Worm (Caenorhabditis elegans): ENCODE data around the gene T03F6.6.
"Not testable (repeated sequence)": the region's sequence is repeated elsewhere in the genome, so short reads cannot be mapped to it uniquely, and the experiment has no call there.

The T03F6.6 gene

DNA sequence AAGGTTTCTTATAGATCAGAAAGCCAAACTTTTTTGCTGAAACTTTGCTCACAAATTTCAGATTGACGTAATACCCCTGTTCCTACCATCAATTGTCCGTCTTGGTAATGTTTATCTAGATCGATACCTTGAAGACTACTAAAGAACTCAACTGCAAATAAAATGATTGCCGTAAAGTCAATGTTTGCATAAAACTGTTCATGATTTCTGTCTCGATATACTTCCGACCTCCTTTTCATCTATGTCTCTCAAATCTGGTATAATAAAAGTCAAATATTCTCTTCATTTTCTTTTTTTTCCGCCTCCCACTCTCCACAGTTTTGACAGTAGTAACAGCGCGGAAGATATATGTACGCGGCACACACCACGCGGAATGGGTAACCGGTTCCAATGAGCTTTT is 25.4 kb upstream of the T03F6.6 start, which contains the start of gene nas-1:
nas-1 (plus strand) TSS at position 301 of the 400 bp plus-strand sequence.
- TF ChIP-seq unc-30 (tag; optimal IDR thresholded peaks at IDR 0.05) (no peak), ztf-4 (tag; optimal IDR thresholded peaks at IDR 0.05) (no peak), mep-1 (tag; optimal IDR thresholded peaks at IDR 0.05) (no peak), ceh-88 (GFP tag; IDR thresholded peaks at IDR 0.05) (no peak), hpl-2 (GFP tag; optimal IDR thresholded peaks at IDR 0.05) (no peak), fkh-4 (tag; optimal IDR thresholded peaks at IDR 0.05; ENCODE audit: borderline replicate concordance) (no peak), aly-2 (tag; optimal IDR thresholded peaks at IDR 0.05) (no peak), lin-15B (tag; optimal IDR thresholded peaks at IDR 0.05) (no peak), skn-1 (tag; optimal IDR thresholded peaks at IDR 0.05) (no peak), pax-3 (tag; optimal IDR thresholded peaks at IDR 0.05) (no peak), unc-86 (tag; optimal IDR thresholded peaks at IDR 0.05) (no peak), lsy-2 (tag; optimal IDR thresholded peaks at IDR 0.05) (no peak), aha-1 (tag; optimal IDR thresholded peaks at IDR 0.05) (no peak), unc-130 (tag; optimal IDR thresholded peaks at IDR 0.05) (no peak), nhr-28 (tag; optimal IDR thresholded peaks at IDR 0.05) (no peak), grh-1 (GFP tag; IDR thresholded peaks at IDR 0.05) (no peak), dpl-1 (GFP tag; optimal IDR thresholded peaks at IDR 0.05) (no peak), nhr-84 (tag; optimal IDR thresholded peaks at IDR 0.05) (no peak)

- TF ChIP-seq blmp-1 (tag; optimal IDR thresholded peaks at IDR 0.05), result no peak
- TF ChIP-seq pqm-1 (tag; optimal IDR thresholded peaks at IDR 0.05), result no peak
- no peak for TF ChIP-seq ama-1 (optimal IDR thresholded peaks at IDR 0.05)
- TF ChIP-seq elt-2 (tag; optimal IDR thresholded peaks at IDR 0.05), result no peak
- TF ChIP-seq lir-3 (tag; optimal IDR thresholded peaks at IDR 0.05; ENCODE audit: poor library complexity), result no peak
- no peak for TF ChIP-seq skn-1 (tag; optimal IDR thresholded peaks at IDR 0.05)
- no peak for TF ChIP-seq egl-27 (tag; optimal IDR thresholded peaks at IDR 0.05)
- no peak for TF ChIP-seq lin-35 (GFP tag; optimal IDR thresholded peaks at IDR 0.05)
- TF ChIP-seq hpl-2 (GFP tag; optimal IDR thresholded peaks at IDR 0.05), result no peak
- TF ChIP-seq fkh-4 (tag; optimal IDR thresholded peaks at IDR 0.05; ENCODE audit: borderline replicate concordance), result no peak
- TF ChIP-seq unc-98 (GFP tag; IDR thresholded peaks at IDR 0.05), result no peak
- no peak for TF ChIP-seq unc-130 (tag; optimal IDR thresholded peaks at IDR 0.05)
These were observed 24.3 kb upstream of the T03F6.6 start, which contains the start of gene ttr-52 for ce11 chrIII:13404418-13404817. ttr-52 (plus strand) TSS chrIII:13404718.

DNA sequence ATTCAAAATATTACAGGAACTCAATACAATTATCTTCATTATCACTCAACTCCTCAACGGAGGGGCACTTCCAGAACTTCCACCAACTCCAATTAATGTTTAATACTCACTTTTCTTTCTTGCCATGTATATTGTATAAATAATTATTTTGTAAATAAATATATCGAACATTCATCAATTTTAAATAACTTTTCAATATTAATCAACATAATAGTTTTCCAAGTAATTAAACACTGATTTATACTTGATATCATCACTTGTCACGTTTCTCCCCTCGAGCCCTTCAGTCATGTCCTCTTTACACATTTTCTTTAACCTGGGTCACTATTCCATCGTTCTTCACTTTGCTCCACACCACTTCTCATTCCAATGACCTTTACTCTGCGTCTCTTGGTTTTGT is 22.8 kb upstream of the T03F6.6 start, which contains the start of gene mig-18:
mig-18 (plus strand) TSS at position 301 of the 400 bp plus-strand sequence.
- TF ChIP-seq tbx-2 (tag; optimal IDR thresholded peaks at IDR 0.05), result no peak
- TF ChIP-seq hpl-2 (GFP tag; optimal IDR thresholded peaks at IDR 0.05), result no peak
- TF ChIP-seq fos-1 (tag; optimal IDR thresholded peaks at IDR 0.05), result no peak
- TF ChIP-seq unc-30 (tag; optimal IDR thresholded peaks at IDR 0.05), result no peak
- no peak for TF ChIP-seq fkh-4 (tag; optimal IDR thresholded peaks at IDR 0.05; ENCODE audit: borderline replicate concordance)
- no peak for TF ChIP-seq ets-5 (GFP tag; IDR thresholded peaks at IDR 0.05)
- TF ChIP-seq mep-1 (tag; optimal IDR thresholded peaks at IDR 0.05), result no peak
- TF ChIP-seq vab-15 (tag; optimal IDR thresholded peaks at IDR 0.05), result no peak
- no peak for TF ChIP-seq aha-1 (tag; optimal IDR thresholded peaks at IDR 0.05)
- no peak for TF ChIP-seq ceh-63 (GFP tag; optimal IDR thresholded peaks at IDR 0.05)
- TF ChIP-seq lin-14 (GFP tag; optimal IDR thresholded peaks at IDR 0.05), result no peak
- no peak for TF ChIP-seq nhr-11 (tag; optimal IDR thresholded peaks at IDR 0.05)
- no peak for TF ChIP-seq egl-27 (tag; optimal IDR thresholded peaks at IDR 0.05)

DNA sequence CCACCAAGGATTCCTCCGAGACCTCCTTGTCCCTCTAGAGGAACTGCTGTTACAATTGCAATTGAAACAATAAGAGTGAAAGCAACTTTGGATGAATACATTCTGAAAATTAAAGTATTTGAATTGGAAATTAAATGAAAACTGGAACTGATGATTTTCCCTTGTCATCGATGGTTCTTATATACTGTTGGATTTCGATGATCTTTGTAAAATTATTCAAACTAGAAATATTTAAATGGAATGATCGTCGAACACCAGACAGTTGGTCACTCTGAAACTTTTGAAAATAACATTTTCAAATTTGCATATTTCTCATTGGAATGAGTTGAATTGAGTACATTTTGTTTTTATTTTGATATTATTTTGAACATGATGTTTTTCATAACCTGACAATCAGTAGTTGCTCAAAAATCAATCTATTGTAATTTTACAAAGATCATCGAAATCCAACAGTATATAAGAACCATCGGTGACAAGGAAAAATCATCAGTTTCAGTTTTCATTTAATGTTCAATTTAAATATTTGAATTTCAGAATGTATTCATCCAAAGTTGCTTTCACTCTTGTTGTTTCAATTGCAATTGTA is 21.7 kb upstream of the T03F6.6 start, which contains the start of the genes srlf-9 and srlf-10:
srlf-9 (minus strand) TSS at position 101 of the 586 bp plus-strand sequence.
srlf-10 (plus strand) TSS at position 536 of the 586 bp plus-strand sequence.
- TF ChIP-seq dpl-1 (GFP tag; optimal IDR thresholded peaks at IDR 0.05); unc-30 (tag; optimal IDR thresholded peaks at IDR 0.05); zag-1 (tag; optimal IDR thresholded peaks at IDR 0.05): not testable (repeated sequence)

Measured in whole organism, L1 larva.